Worm (Caenorhabditis elegans) whole organism, mixed stage, embryonic: ENCODE data around the gene F41C3.11.

Experiments
- M03D4.4 ChIP-seq: sonication (generic microtip); optimal IDR thresholded peaks from 2 replicates; lab custom pipeline; 2017; ENCODE audit warnings: mild to moderate bottlenecking, missing genetic modification characterization, missing compliant biosample characterization
- blmp-1 ChIP-seq: fragments of 150-350 bp; optimal IDR thresholded peaks from 2 replicates; lab custom pipeline; 2014; ENCODE audit warnings: missing biosample characterization, missing genetic modification characterization
- ceh-39 ChIP-seq: fragments of 150-350 bp; optimal IDR thresholded peaks from 2 replicates; lab custom pipeline; 2014; ENCODE audit warnings: missing biosample characterization, missing genetic modification characterization
- ceh-43 ChIP-seq: fragments of 200-800 bp; sonication (Bioruptor generic); optimal IDR thresholded peaks from 2 replicates; lab custom pipeline; 2018; ENCODE audit warnings: mild to moderate bottlenecking, missing genetic modification characterization, moderate library complexity, missing compliant biosample characterization
- ceh-83 ChIP-seq: fragments of 200-800 bp; sonication (Bioruptor generic); optimal IDR thresholded peaks from 2 replicates; lab custom pipeline; 2018; ENCODE audit warnings: mild to moderate bottlenecking, missing genetic modification characterization, missing compliant biosample characterization
- ces-1 ChIP-seq: fragments of 150-350 bp; optimal IDR thresholded peaks from 2 replicates; lab custom pipeline; 2014; ENCODE audit warnings: missing biosample characterization, missing genetic modification reagents, missing genetic modification characterization
- cnd-1 ChIP-seq: fragments of 200-800 bp; sonication (Bioruptor generic); optimal IDR thresholded peaks from 2 replicates; lab custom pipeline; 2018; ENCODE audit warnings: mild to moderate bottlenecking, missing genetic modification characterization, missing compliant biosample characterization
- drap-1 ChIP-seq: fragments of 200-800 bp; sonication (Bioruptor generic); optimal IDR thresholded peaks from 3 replicates; lab custom pipeline; 2018; ENCODE audit warnings: mild to moderate bottlenecking, missing genetic modification characterization, missing compliant biosample characterization
- elt-1 ChIP-seq: sonication (generic microtip); optimal IDR thresholded peaks from 2 replicates; lab custom pipeline; 2017; ENCODE audit warnings: missing genetic modification characterization, mild to moderate bottlenecking, missing compliant biosample characterization, antibody characterized with exemption, moderate library complexity, borderline replicate concordance; ENCODE audit not compliant: insufficient read depth
- elt-3 ChIP-seq: fragments of 150-350 bp; optimal IDR thresholded peaks from 2 replicates; lab custom pipeline; 2014; ENCODE audit warnings: missing biosample characterization, missing genetic modification characterization
- flh-1 ChIP-seq: fragments of 200-800 bp; sonication (Bioruptor generic); optimal IDR thresholded peaks from 2 replicates; lab custom pipeline; 2018; ENCODE audit warnings: mild to moderate bottlenecking, missing genetic modification characterization, moderate library complexity, missing compliant biosample characterization
- ham-2 ChIP-seq: fragments of 200-800 bp; sonication (Bioruptor generic); optimal IDR thresholded peaks from 2 replicates; lab custom pipeline; 2018; ENCODE audit warnings: mild to moderate bottlenecking, missing genetic modification characterization, missing compliant biosample characterization
- hlh-1 ChIP-seq: fragments of 150-350 bp; optimal IDR thresholded peaks from 2 replicates; lab custom pipeline; 2014; ENCODE audit warnings: missing biosample characterization, missing genetic modification reagents, missing genetic modification characterization
- lin-13 ChIP-seq: fragments of 150-350 bp; optimal IDR thresholded peaks from 2 replicates; lab custom pipeline; 2014; ENCODE audit warnings: missing biosample characterization, missing genetic modification characterization
- lin-32 ChIP-seq: fragments of 200-800 bp; sonication (Bioruptor generic); optimal IDR thresholded peaks from 2 replicates; lab custom pipeline; 2018; ENCODE audit warnings: mild to moderate bottlenecking, missing genetic modification characterization, missing compliant biosample characterization
- mab-5 ChIP-seq: fragments of 150-350 bp; optimal IDR thresholded peaks from 2 replicates; lab custom pipeline; 2014; ENCODE audit warnings: missing biosample characterization, missing genetic modification characterization
- mep-1 ChIP-seq: fragments of 150-350 bp; optimal IDR thresholded peaks from 2 replicates; lab custom pipeline; 2017; ENCODE audit warnings: missing biosample characterization, missing genetic modification reagents, missing genetic modification characterization, inconsistent platforms
- mls-2 ChIP-seq: sonication (generic microtip); optimal IDR thresholded peaks from 2 replicates; lab custom pipeline; 2016; ENCODE audit warnings: mild to moderate bottlenecking, missing genetic modification characterization, moderate library complexity, missing compliant biosample characterization
- nhr-12 ChIP-seq: fragments of 150-350 bp; optimal IDR thresholded peaks from 2 replicates; lab custom pipeline; 2014; ENCODE audit warnings: missing biosample characterization, missing genetic modification characterization
- nhr-2 ChIP-seq: fragments of 150-350 bp; optimal IDR thresholded peaks from 2 replicates; lab custom pipeline; 2014; ENCODE audit warnings: missing biosample characterization, missing genetic modification characterization
- nhr-237 ChIP-seq: fragments of 150-350 bp; optimal IDR thresholded peaks from 2 replicates; lab custom pipeline; 2014; ENCODE audit warnings: missing biosample characterization, missing genetic modification characterization
- nhr-28 ChIP-seq: fragments of 150-350 bp; optimal IDR thresholded peaks from 2 replicates; lab custom pipeline; 2014; ENCODE audit warnings: missing biosample characterization, missing genetic modification characterization
- nhr-76 ChIP-seq: sonication (generic microtip); optimal IDR thresholded peaks from 2 replicates; lab custom pipeline; 2017; ENCODE audit warnings: missing biosample characterization, missing genetic modification characterization
- pha-4 ChIP-seq: fragments of 150-350 bp; optimal IDR thresholded peaks from 2 replicates; lab custom pipeline; 2018; ENCODE audit warnings: missing biosample characterization, missing genetic modification reagents, missing genetic modification characterization
- sem-2 ChIP-seq: fragments of 200-800 bp; sonication (Bioruptor generic); optimal IDR thresholded peaks from 2 replicates; lab custom pipeline; 2018; ENCODE audit warnings: mild to moderate bottlenecking, missing genetic modification characterization, missing compliant biosample characterization
- snpc-4 ChIP-seq: fragments of 150-350 bp; optimal IDR thresholded peaks from 2 replicates; lab custom pipeline; 2014; ENCODE audit warnings: missing biosample characterization, missing genetic modification characterization
- sptf-1 ChIP-seq: sonication (generic microtip); optimal IDR thresholded peaks from 2 replicates; lab custom pipeline; 2017; ENCODE audit warnings: mild to moderate bottlenecking, missing genetic modification characterization, moderate library complexity, missing compliant biosample characterization
- unc-120 ChIP-seq: sonication (generic microtip); optimal IDR thresholded peaks from 2 replicates; lab custom pipeline; 2017; ENCODE audit warnings: missing genetic modification characterization, missing compliant biosample characterization; ENCODE audit not compliant: poor library complexity, severe bottlenecking
- unc-39 ChIP-seq: fragments of 150-350 bp; optimal IDR thresholded peaks from 2 replicates; lab custom pipeline; 2014; ENCODE audit warnings: missing biosample characterization, missing genetic modification characterization
- unc-62 ChIP-seq: fragments of 150-350 bp; optimal IDR thresholded peaks from 2 replicates; lab custom pipeline; 2014; ENCODE audit warnings: missing biosample characterization, missing genetic modification reagents, missing genetic modification characterization
- zip-8 ChIP-seq: fragments of 150-350 bp; optimal IDR thresholded peaks from 2 replicates; lab custom pipeline; 2014; ENCODE audit warnings: missing biosample characterization, missing genetic modification characterization
- ztf-11 ChIP-seq: fragments of 150-350 bp; optimal IDR thresholded peaks from 2 replicates; lab custom pipeline; 2014; ENCODE audit warnings: missing biosample characterization, missing genetic modification characterization

F41C3.11 gene

ce11 chrII:4733848-4734247, at the start of gene F41C3.11:
TSS of gene F41C3.11 (minus strand) at chrII:4733948.
- TF ChIP-seq pha-4 (tag; lab: Kevin White, UChicago) (no peak), ceh-43 (no peak), nhr-28 (tag; lab: Kevin White, UChicago) (no peak), M03D4.4 (no peak), blmp-1 (tag; lab: Kevin White, UChicago) (no peak), nhr-12 (no peak), sem-2 (no peak), nhr-2 (tag; lab: Kevin White, UChicago) (no peak), unc-39 (tag; lab: Kevin White, UChicago) (no peak), elt-3 (tag; lab: Kevin White, UChicago) (no peak), hlh-1 (tag; lab: Kevin White, UChicago) (no peak), unc-120 (tag; lab: Kevin White, UChicago) (no peak), nhr-237 (tag; lab: Kevin White, UChicago) (no peak), zip-8 (no peak), ceh-39 (no peak), elt-1 (no peak), ceh-83 (no peak), mab-5 (no peak)

- TF ChIP-seq nhr-12: no peak
- TF ChIP-seq pha-4 (tag; lab: Kevin White, UChicago): peak; percentile 84
These were observed 46.0 kb upstream of the F41C3.11 start for ce11 chrII:4779753-4780152.

- TF ChIP-seq nhr-12 (no peak), elt-1 (no peak), elt-3 (tag; lab: Kevin White, UChicago) (no peak), blmp-1 (tag; lab: Kevin White, UChicago) (no peak), cnd-1 (no peak), ceh-83 (no peak), pha-4 (tag; lab: Kevin White, UChicago) (no peak), unc-120 (tag; lab: Kevin White, UChicago) (no peak), nhr-28 (tag; lab: Kevin White, UChicago) (no peak)
These were observed 43.2 kb upstream of the F41C3.11 start, which contains the start of gene F26G1.11 for ce11 chrII:4776933-4777332. TSS of gene F26G1.11 (plus strand) at chrII:4777137.

- no peak for TF ChIP-seq ces-1 (GFP tag; lab: Kevin White, UChicago)
- no peak for TF ChIP-seq pha-4 (tag; lab: Kevin White, UChicago)
- no peak for TF ChIP-seq snpc-4 (tag; lab: Kevin White, UChicago)
- TF ChIP-seq ceh-39: no peak
- TF ChIP-seq mls-2 (tag; lab: Kevin White, UChicago): no peak
- TF ChIP-seq unc-62 (GFP tag; lab: Kevin White, UChicago): no peak
- TF ChIP-seq unc-120 (tag; lab: Kevin White, UChicago): no peak
- TF ChIP-seq cnd-1: no peak
- TF ChIP-seq blmp-1 (tag; lab: Kevin White, UChicago): no peak
- TF ChIP-seq elt-3 (tag; lab: Kevin White, UChicago): no peak
- TF ChIP-seq ceh-83: no peak
- TF ChIP-seq unc-39 (tag; lab: Kevin White, UChicago): no peak
- TF ChIP-seq sem-2: no peak
- TF ChIP-seq ztf-11: no peak
- TF ChIP-seq M03D4.4: no peak
- no peak for TF ChIP-seq flh-1
These were observed 42.1 kb upstream of the F41C3.11 start for ce11 chrII:4775802-4776201.

- TF ChIP-seq pha-4 (tag; lab: Kevin White, UChicago) (no peak), zip-8 (no peak), ztf-11 (no peak), lin-32 (GFP tag; lab: Kevin White, UChicago) (no peak), sem-2 (no peak), nhr-76 (tag; lab: Kevin White, UChicago) (no peak), ceh-83 (no peak), ham-2 (GFP tag; lab: Kevin White, UChicago) (no peak), sptf-1 (tag; lab: Kevin White, UChicago) (no peak), mep-1 (no peak), ceh-43 (no peak), ces-1 (GFP tag; lab: Kevin White, UChicago) (no peak), drap-1 (no peak), ceh-39 (no peak), elt-1 (no peak), unc-39 (tag; lab: Kevin White, UChicago) (no peak), cnd-1 (no peak), nhr-28 (tag; lab: Kevin White, UChicago) (no peak), mab-5 (no peak), lin-13 (tag; lab: Kevin White, UChicago) (no peak)
- TF ChIP-seq, all 35 proteins: peak for 0
These were observed 40.2 kb upstream of the F41C3.11 start, which contains the start of the genes F26G1.9 and F26G1.10 for ce11 chrII:4773891-4774432. TSS of gene F26G1.9 (minus strand) at chrII:4773991. TSS of gene F26G1.10 (plus strand) at chrII:4774382.
